Fruit fly (Drosophila melanogaster) whole organism, embryonic: Measurements from ENCODE around the gene CG10301.

Source experiments
- Atf6 ChIP-seq: fragments of 200-800 bp; sonication (Bioruptor generic); IDR thresholded peaks from 2 replicates; pipeline ENCODE4 v1.3.6; 2022; ENCODE audit warnings: missing biosample characterization, missing genetic modification characterization
- B-H1 ChIP-seq: fragments of 200-800 bp; sonication (Bioruptor generic); IDR thresholded peaks from 3 replicates; pipeline ENCODE4 v1.3.6; 2022; ENCODE audit warnings: missing biosample characterization, missing genetic modification characterization
- CG10267 ChIP-seq: fragments of 200-800 bp; sonication (Bioruptor generic); optimal IDR thresholded peaks from 2 replicates; lab custom pipeline; 2018; ENCODE audit warnings: missing biosample characterization, mild to moderate bottlenecking, missing genetic modification characterization, moderate library complexity
- CG10431 ChIP-seq: fragments of 200-800 bp; sonication (Bioruptor generic); optimal IDR thresholded peaks from 3 replicates; lab custom pipeline; 2018; ENCODE audit warnings: missing biosample characterization, mild to moderate bottlenecking, missing genetic modification characterization
- CG11398 ChIP-seq: fragments of 200-800 bp; sonication (Bioruptor generic); optimal IDR thresholded peaks from 2 replicates; lab custom pipeline; 2016; ENCODE audit warnings: missing biosample characterization, missing genetic modification characterization
- CG17385 ChIP-seq: fragments of 200-800 bp; sonication (Bioruptor generic); optimal IDR thresholded peaks from 3 replicates; lab custom pipeline; 2018; ENCODE audit warnings: missing biosample characterization, mild to moderate bottlenecking, missing genetic modification characterization
- CG2116 ChIP-seq: fragments of 200-800 bp; sonication (Bioruptor generic); optimal IDR thresholded peaks from 3 replicates; lab custom pipeline; 2018; ENCODE audit warnings: missing biosample characterization, mild to moderate bottlenecking, missing genetic modification characterization
- CG34422 ChIP-seq: fragments of 200-800 bp; sonication (Bioruptor generic); IDR thresholded peaks from 3 replicates; pipeline ENCODE4 v1.3.6; 2022; ENCODE audit warnings: missing biosample characterization, missing genetic modification characterization
- CG3838 ChIP-seq: fragments of 200-800 bp; sonication (Bioruptor generic); optimal IDR thresholded peaks from 3 replicates; lab custom pipeline; 2016; ENCODE audit warnings: missing biosample characterization, missing genetic modification characterization
- CG6254 ChIP-seq: fragments of 200-800 bp; sonication (Bioruptor generic); optimal IDR thresholded peaks from 3 replicates; lab custom pipeline; 2017; ENCODE audit warnings: mild to moderate bottlenecking, missing biosample characterization, missing genetic modification reagents, missing genetic modification characterization
- CG6272 ChIP-seq: fragments of 200-800 bp; sonication (Bioruptor generic); IDR thresholded peaks from 2 replicates; pipeline ENCODE4 v1.3.6; 2022; ENCODE audit warnings: missing biosample characterization, missing genetic modification characterization
- CG8765 ChIP-seq: fragments of 200-800 bp; sonication (Bioruptor generic); IDR thresholded peaks from 2 replicates; pipeline ENCODE4 v1.3.6; 2022; ENCODE audit warnings: missing biosample characterization, missing genetic modification characterization
- CTCF ChIP-seq: fragments of 200-800 bp; sonication (Bioruptor generic); optimal IDR thresholded peaks from 2 replicates; lab custom pipeline; 2017; ENCODE audit warnings: missing biosample characterization, mild to moderate bottlenecking, missing genetic modification characterization, moderate library complexity
- E2f2 ChIP-seq: fragments of 200-800 bp; sonication (Bioruptor generic); IDR thresholded peaks from 2 replicates; pipeline ENCODE4 v1.3.6; 2022; ENCODE audit warnings: missing biosample characterization, missing genetic modification characterization
- Fer1 ChIP-seq: fragments of 200-800 bp; sonication (Bioruptor generic); optimal IDR thresholded peaks from 2 replicates; lab custom pipeline; 2017; ENCODE audit warnings: missing biosample characterization, mild to moderate bottlenecking, missing genetic modification characterization
- Gsc ChIP-seq: fragments of 200-800 bp; sonication (Bioruptor generic); IDR thresholded peaks from 2 replicates; pipeline ENCODE4 v1.3.6; 2022; ENCODE audit warnings: missing biosample characterization, missing genetic modification characterization
- H15 ChIP-seq: fragments of 200-800 bp; sonication (Bioruptor generic); IDR thresholded peaks from 3 replicates; pipeline ENCODE4 v1.3.6; 2022; ENCODE audit warnings: missing biosample characterization, missing genetic modification characterization
- HmgD ChIP-seq: fragments of 200-800 bp; sonication (Bioruptor generic); optimal IDR thresholded peaks from 3 replicates; lab custom pipeline; 2016; ENCODE audit warnings: missing biosample characterization, missing genetic modification characterization
- Hr39 ChIP-seq: fragments of >200 bp; optimal IDR thresholded peaks from 2 replicates; lab custom pipeline; 2017
- NC2β ChIP-seq: fragments of 200-800 bp; sonication (Bioruptor generic); optimal IDR thresholded peaks from 2 replicates; lab custom pipeline; 2016; ENCODE audit warnings: missing biosample characterization, missing genetic modification characterization
- Neu2 ChIP-seq: fragments of 200-800 bp; sonication (Bioruptor generic); optimal IDR thresholded peaks from 3 replicates; lab custom pipeline; 2016; ENCODE audit warnings: missing biosample characterization, missing genetic modification characterization, borderline replicate concordance
- Poxn ChIP-seq: fragments of 200-800 bp; sonication (Bioruptor generic); IDR thresholded peaks from 2 replicates; pipeline ENCODE4 v1.3.6; 2022; ENCODE audit warnings: missing biosample characterization, missing genetic modification characterization
- Six4 ChIP-seq: fragments of 200-800 bp; sonication (Bioruptor generic); optimal IDR thresholded peaks from 2 replicates; lab custom pipeline; 2016; ENCODE audit warnings: missing biosample characterization, missing genetic modification characterization
- Sry-δ ChIP-seq: fragments of 200-800 bp; sonication (Bioruptor generic); optimal IDR thresholded peaks from 2 replicates; lab custom pipeline; 2016; ENCODE audit warnings: missing biosample characterization, missing genetic modification characterization
- az2 ChIP-seq: fragments of 200-800 bp; sonication (Bioruptor generic); optimal IDR thresholded peaks from 3 replicates; lab custom pipeline; 2016; ENCODE audit warnings: missing biosample characterization, missing genetic modification characterization
- bab2 ChIP-seq: fragments of 200-800 bp; sonication (Bioruptor generic); optimal IDR thresholded peaks from 2 replicates; lab custom pipeline; 2016; ENCODE audit warnings: missing biosample characterization, missing genetic modification characterization
- btn ChIP-seq: fragments of 200-800 bp; sonication (Bioruptor generic); optimal IDR thresholded peaks from 2 replicates; lab custom pipeline; 2016; ENCODE audit warnings: missing biosample characterization, missing genetic modification characterization
- chm ChIP-seq: fragments of 200-800 bp; sonication (Bioruptor generic); IDR thresholded peaks from 2 replicates; pipeline ENCODE4 v1.3.6; 2022; ENCODE audit warnings: missing biosample characterization, missing genetic modification characterization
- corto ChIP-seq: fragments of 200-800 bp; sonication (Bioruptor generic); optimal IDR thresholded peaks from 2 replicates; lab custom pipeline; 2016; ENCODE audit warnings: missing biosample characterization, mild to moderate bottlenecking, missing genetic modification characterization, moderate library complexity
- da ChIP-seq: fragments of 200-800 bp; sonication (Bioruptor generic); optimal IDR thresholded peaks from 2 replicates; lab custom pipeline; 2016; ENCODE audit warnings: missing biosample characterization, missing genetic modification characterization
- ems ChIP-seq: fragments of 200-800 bp; sonication (Bioruptor generic); optimal IDR thresholded peaks from 3 replicates; lab custom pipeline; 2016; ENCODE audit warnings: missing biosample characterization, missing genetic modification characterization
- ftz-f1 ChIP-seq: fragments of 200-800 bp; sonication (Bioruptor generic); optimal IDR thresholded peaks from 2 replicates; lab custom pipeline; 2016; ENCODE audit warnings: missing biosample characterization, missing genetic modification characterization
- gce ChIP-seq: fragments of 200-800 bp; sonication (Bioruptor generic); IDR thresholded peaks from 3 replicates; pipeline ENCODE4 v1.3.6; 2022; ENCODE audit warnings: missing biosample characterization, missing genetic modification characterization
- gsb ChIP-seq: fragments of 200-800 bp; sonication (Bioruptor generic); IDR thresholded peaks from 2 replicates; pipeline ENCODE4 v1.3.6; 2022; ENCODE audit warnings: missing biosample characterization, missing genetic modification characterization
- her ChIP-seq: fragments of 200-800 bp; sonication (Bioruptor generic); optimal IDR thresholded peaks from 2 replicates; lab custom pipeline; 2016; ENCODE audit warnings: missing biosample characterization, missing genetic modification characterization
- jumu ChIP-seq: fragments of 200-800 bp; sonication (Bioruptor generic); optimal IDR thresholded peaks from 3 replicates; lab custom pipeline; 2016; ENCODE audit warnings: missing biosample characterization, missing genetic modification characterization
- knrl ChIP-seq: fragments of 200-800 bp; sonication (Bioruptor generic); IDR thresholded peaks from 3 replicates; pipeline ENCODE4 v1.3.6; 2022; ENCODE audit warnings: missing biosample characterization, missing genetic modification characterization; ENCODE audit not compliant: partially characterized antibody
- lab ChIP-seq: fragments of 200-800 bp; sonication (Bioruptor generic); optimal IDR thresholded peaks from 3 replicates; lab custom pipeline; 2017; ENCODE audit warnings: missing biosample characterization, missing genetic modification characterization, mild to moderate bottlenecking, moderate library complexity, missing genetic modification reagents
- nau ChIP-seq: fragments of 200-800 bp; sonication (Bioruptor generic); optimal IDR thresholded peaks from 3 replicates; lab custom pipeline; 2017; ENCODE audit warnings: missing biosample characterization, mild to moderate bottlenecking, missing genetic modification characterization, missing genetic modification reagents
- org-1 ChIP-seq: fragments of 200-800 bp; sonication (Bioruptor generic); optimal IDR thresholded peaks from 2 replicates; lab custom pipeline; 2017; ENCODE audit warnings: missing biosample characterization, missing genetic modification characterization
- pb ChIP-seq: fragments of 200-800 bp; sonication (Bioruptor generic); optimal IDR thresholded peaks from 3 replicates; lab custom pipeline; 2016; ENCODE audit warnings: missing biosample characterization, missing genetic modification characterization
- pfk ChIP-seq: fragments of 200-800 bp; sonication (Bioruptor generic); optimal IDR thresholded peaks from 2 replicates; lab custom pipeline; 2018; ENCODE audit warnings: missing biosample characterization, mild to moderate bottlenecking, missing genetic modification characterization, moderate library complexity
- pita ChIP-seq: fragments of 200-800 bp; sonication (Bioruptor generic); optimal IDR thresholded peaks from 2 replicates; lab custom pipeline; 2017; ENCODE audit warnings: missing biosample characterization, mild to moderate bottlenecking, missing genetic modification characterization
- prd ChIP-seq, 3 experiments: fragments of >200 bp in 2 of 3; fragments of 200-800 bp in 1 of 3; sonication (Bioruptor generic) in 1 of 3; optimal IDR thresholded peaks in 2 of 3; IDR thresholded peaks in 1 of 3; 2 replicates in 2 of 3; 3 replicates in 1 of 3; pipeline versions ENCODE4 v1.3.6 to Lab custom; 2017 to 2022; ENCODE audit warnings: missing biosample characterization in 1 of 3, missing genetic modification characterization in 1 of 3
- repo ChIP-seq: fragments of 200-800 bp; sonication (Bioruptor generic); optimal IDR thresholded peaks from 2 replicates; lab custom pipeline; 2016; ENCODE audit warnings: missing biosample characterization, missing genetic modification characterization
- shn ChIP-seq: fragments of 200-800 bp; sonication (Bioruptor generic); optimal IDR thresholded peaks from 3 replicates; lab custom pipeline; 2016; ENCODE audit warnings: missing biosample characterization, missing genetic modification characterization
- slou ChIP-seq: fragments of 200-800 bp; sonication (Bioruptor generic); optimal IDR thresholded peaks from 3 replicates; lab custom pipeline; 2016; ENCODE audit warnings: missing biosample characterization, missing genetic modification characterization
- tap ChIP-seq: fragments of 200-800 bp; optimal IDR thresholded peaks from 3 replicates; lab custom pipeline; 2019; ENCODE audit warnings: missing biosample characterization, mild to moderate bottlenecking, missing genetic modification characterization, moderate library complexity
- tna ChIP-seq: fragments of 200-800 bp; sonication (Bioruptor generic); IDR thresholded peaks from 2 replicates; pipeline ENCODE4 v1.3.6; 2022; ENCODE audit warnings: missing biosample characterization, missing genetic modification characterization; ENCODE audit not compliant: partially characterized antibody
- tup ChIP-seq: fragments of 200-800 bp; sonication (Bioruptor generic); optimal IDR thresholded peaks from 2 replicates; lab custom pipeline; 2016; ENCODE audit warnings: missing biosample characterization, mild to moderate bottlenecking, missing genetic modification characterization, moderate library complexity
- twi ChIP-seq: fragments of 200-800 bp; optimal IDR thresholded peaks from 2 replicates; lab custom pipeline; 2019; ENCODE audit warnings: missing biosample characterization, mild to moderate bottlenecking, missing genetic modification characterization, moderate library complexity
- tx ChIP-seq: fragments of 200-800 bp; sonication (Bioruptor generic); optimal IDR thresholded peaks from 2 replicates; lab custom pipeline; 2016; ENCODE audit warnings: missing biosample characterization, missing genetic modification characterization
- vvl ChIP-seq: fragments of 200-800 bp; sonication (Bioruptor generic); IDR thresholded peaks from 2 replicates; pipeline ENCODE4 v1.3.6; 2022; ENCODE audit warnings: missing biosample characterization, missing genetic modification characterization

Gene CG10301

DNA sequence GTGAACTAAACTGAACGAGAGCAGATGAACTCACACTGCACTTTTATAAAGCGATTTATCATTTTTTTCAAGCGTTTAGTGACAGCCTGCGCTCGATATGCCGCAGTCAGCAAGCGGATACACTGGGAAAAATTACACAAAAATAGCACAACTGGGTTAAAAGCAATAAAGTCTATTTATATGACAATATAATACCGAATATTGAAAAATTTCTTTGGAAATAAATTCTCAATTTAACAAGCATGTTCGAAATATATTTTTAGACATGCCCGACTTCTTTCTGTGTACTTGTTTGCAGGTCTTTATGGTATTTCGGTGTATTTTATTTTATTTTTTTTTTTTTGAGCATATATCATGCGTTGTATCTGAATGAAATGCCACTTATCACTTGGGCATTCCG, 3.9 kb downstream of the CG10301 start (continued):
- peak; percentile 62; the same call in 1 of the 3 replicates for TF ChIP-seq gce (GFP tag; lab: Robert Waterston, UW)
- no peak for TF ChIP-seq tup (GFP tag; lab: Kevin White, UChicago)
- TF ChIP-seq CG2116 (GFP tag; lab: Kevin White, UChicago), result no peak
- no peak for TF ChIP-seq Poxn (GFP tag; lab: Robert Waterston, UW)
- peak; percentile 60 for TF ChIP-seq CG34422 (GFP tag; lab: Robert Waterston, UW)
- no peak for TF ChIP-seq da
- peak; percentile 82 for TF ChIP-seq nau
- TF ChIP-seq knrl (GFP tag; lab: Robert Waterston, UW), result no peak
- TF ChIP-seq CG6272 (GFP tag; lab: Robert Waterston, UW), result no peak
- TF ChIP-seq btn, result peak; percentile 26
- peak; percentile 58; the same call in 1 of the 2 replicates for TF ChIP-seq chm
- TF ChIP-seq Fer1, result no peak
- TF ChIP-seq Six4 (GFP tag; lab: Kevin White, UChicago), result peak; percentile 40
- no peak for TF ChIP-seq shn (GFP tag; lab: Kevin White, UChicago)
- TF ChIP-seq tx (GFP tag; lab: Kevin White, UChicago), result no peak
- TF ChIP-seq E2f2, result peak; percentile 39; the same call in 1 of the 2 replicates
- no peak for TF ChIP-seq repo
- peak; percentile 56 for TF ChIP-seq bab2
- no peak for TF ChIP-seq CG11398 (GFP tag; lab: Kevin White, UChicago)
- TF ChIP-seq tap (tag; lab: Kevin White, UChicago), result no peak
- peak; percentile 31 for TF ChIP-seq twi
- no peak for TF ChIP-seq ftz-f1 (GFP tag; lab: Kevin White, UChicago)
- no peak for TF ChIP-seq pita (GFP tag; lab: Kevin White, UChicago)
- TF ChIP-seq her (GFP tag; lab: Kevin White, UChicago), result no peak
- no peak for TF ChIP-seq CG10431 (GFP tag; lab: Kevin White, UChicago)
- TF ChIP-seq slou, result no peak
- TF ChIP-seq jumu (GFP tag; lab: Kevin White, UChicago), result no peak
- no peak for TF ChIP-seq pfk (GFP tag; lab: Kevin White, UChicago)
- no peak for TF ChIP-seq Neu2 (GFP tag; lab: Kevin White, UChicago)
- TF ChIP-seq corto (GFP tag; lab: Kevin White, UChicago), result peak; percentile 36
- TF ChIP-seq ems (GFP tag; lab: Kevin White, UChicago), result no peak
- peak; percentile 26; the same call in 1 of the 3 replicates for TF ChIP-seq H15 (GFP tag; lab: Robert Waterston, UW)
- no peak for TF ChIP-seq gsb
- TF ChIP-seq az2, result peak; percentile 78
- TF ChIP-seq org-1, result peak; percentile 18
- TF ChIP-seq CG6254 (GFP tag; lab: Kevin White, UChicago), result peak; percentile 46
- TF ChIP-seq B-H1 (GFP tag; lab: Robert Waterston, UW), result no peak; the same call in 2 of the 3 replicates
- peak; percentile 9 for TF ChIP-seq CTCF (GFP tag; lab: Kevin White, UChicago)
- TF ChIP-seq CG8765, result peak; percentile 51; the same call in 1 of the 2 replicates
- TF ChIP-seq CG17385 (GFP tag; lab: Kevin White, UChicago), result peak; percentile 58
- peak; percentile 11 for TF ChIP-seq pb
- peak; percentile 56 for TF ChIP-seq NC2β
- TF ChIP-seq vvl (GFP tag; lab: Robert Waterston, UW), result peak; percentile 74
- peak; percentile 64 for TF ChIP-seq lab
- no peak for TF ChIP-seq tna (GFP tag; lab: Robert Waterston, UW)
- TF ChIP-seq HmgD (GFP tag; lab: Kevin White, UChicago), result no peak
- TF ChIP-seq CG3838 (GFP tag; lab: Kevin White, UChicago), result peak; percentile 26
- no peak for TF ChIP-seq prd (optimal IDR thresholded peaks at IDR 0.05; lab: Kevin White, UChicago)
- peak; percentile 77 for TF ChIP-seq prd (GFP tag; IDR thresholded peaks at IDR 0.05; lab: Robert Waterston, UW)
- peak; percentile 55 for TF ChIP-seq CG10267 (tag; lab: Kevin White, UChicago)
- TF ChIP-seq Atf6 (GFP tag; lab: Robert Waterston, UW), result peak; percentile 53; the same call in 1 of the 2 replicates
- no peak for TF ChIP-seq Gsc (GFP tag; lab: Robert Waterston, UW)
- peak; percentile 21 for TF ChIP-seq Sry-δ (GFP tag; lab: Kevin White, UChicago)
- TF ChIP-seq Hr39, result no peak
